Fruit fly (Drosophila melanogaster) whole organism, embryonic: Measurements from ENCODE around the gene CG2247.

Experiments
- Adf1 ChIP-seq: fragments of 200-800 bp; sonication (Bioruptor generic); IDR thresholded peaks from 2 replicates; pipeline ENCODE4 v1.3.6; 2022; ENCODE audit warnings: missing biosample characterization, missing genetic modification characterization
- Atf-2 ChIP-seq: fragments of 200-800 bp; sonication (Bioruptor generic); optimal IDR thresholded peaks from 2 replicates; lab custom pipeline; 2016; ENCODE audit warnings: missing biosample characterization, missing genetic modification characterization
- Atf6 ChIP-seq: fragments of 200-800 bp; sonication (Bioruptor generic); IDR thresholded peaks from 2 replicates; pipeline ENCODE4 v1.3.6; 2022; ENCODE audit warnings: missing biosample characterization, missing genetic modification characterization
- CG10209 ChIP-seq: fragments of 200-800 bp; sonication (Bioruptor generic); optimal IDR thresholded peaks from 3 replicates; lab custom pipeline; 2017; ENCODE audit warnings: missing biosample characterization, mild to moderate bottlenecking, missing genetic modification characterization, missing genetic modification reagents
- CG10543 ChIP-seq: fragments of 200-800 bp; sonication (Bioruptor generic); optimal IDR thresholded peaks from 3 replicates; lab custom pipeline; 2017; ENCODE audit warnings: missing biosample characterization, mild to moderate bottlenecking, missing genetic modification characterization, moderate library complexity
- CG10654 ChIP-seq: fragments of 200-800 bp; sonication (Bioruptor generic); optimal IDR thresholded peaks from 2 replicates; lab custom pipeline; 2016; ENCODE audit warnings: missing biosample characterization, missing genetic modification characterization
- CG12299 ChIP-seq: fragments of 200-800 bp; sonication (Bioruptor generic); optimal IDR thresholded peaks from 2 replicates; lab custom pipeline; 2018; ENCODE audit warnings: missing biosample characterization, mild to moderate bottlenecking, missing genetic modification characterization
- CG12391 ChIP-seq: fragments of 200-800 bp; sonication (Bioruptor generic); optimal IDR thresholded peaks from 3 replicates; lab custom pipeline; 2018; ENCODE audit warnings: missing biosample characterization, mild to moderate bottlenecking, missing genetic modification characterization, moderate library complexity
- CG13624 ChIP-seq: fragments of 200-800 bp; sonication (Bioruptor generic); optimal IDR thresholded peaks from 2 replicates; lab custom pipeline; 2016; ENCODE audit warnings: missing biosample characterization, missing genetic modification characterization
- CG16815 ChIP-seq: fragments of 200-800 bp; sonication (Bioruptor generic); optimal IDR thresholded peaks from 3 replicates; lab custom pipeline; 2017; ENCODE audit warnings: missing biosample characterization, mild to moderate bottlenecking, missing genetic modification characterization
- CG17361 ChIP-seq: fragments of 200-800 bp; sonication (Bioruptor generic); IDR thresholded peaks from 3 replicates; pipeline ENCODE4 v1.3.6; 2022; ENCODE audit warnings: missing biosample characterization, missing genetic modification characterization
- CG17568 ChIP-seq: fragments of 200-800 bp; sonication (Bioruptor generic); optimal IDR thresholded peaks from 2 replicates; lab custom pipeline; 2018; ENCODE audit warnings: missing biosample characterization, mild to moderate bottlenecking, missing genetic modification characterization, moderate library complexity
- CG17829 ChIP-seq: fragments of 200-800 bp; optimal IDR thresholded peaks from 2 replicates; lab custom pipeline; 2019; ENCODE audit warnings: missing biosample characterization, mild to moderate bottlenecking, missing genetic modification characterization, moderate library complexity
- CG18476 ChIP-seq: fragments of 200-800 bp; sonication (Bioruptor generic); optimal IDR thresholded peaks from 2 replicates; lab custom pipeline; 2016; ENCODE audit warnings: missing biosample characterization, mild to moderate bottlenecking, missing genetic modification characterization
- CG18764 ChIP-seq: fragments of 200-800 bp; sonication (Bioruptor generic); optimal IDR thresholded peaks from 3 replicates; lab custom pipeline; 2016; ENCODE audit warnings: missing biosample characterization, missing genetic modification characterization
- CG2120 ChIP-seq: fragments of 200-800 bp; sonication (Bioruptor generic); optimal IDR thresholded peaks from 3 replicates; lab custom pipeline; 2016; ENCODE audit warnings: missing biosample characterization, missing genetic modification characterization
- CG30020 ChIP-seq: fragments of 200-800 bp; optimal IDR thresholded peaks from 2 replicates; lab custom pipeline; 2019; ENCODE audit warnings: missing biosample characterization, mild to moderate bottlenecking, missing genetic modification characterization, moderate library complexity
- CG34376 ChIP-seq: fragments of 200-800 bp; sonication (Bioruptor generic); optimal IDR thresholded peaks from 2 replicates; lab custom pipeline; 2018; ENCODE audit warnings: missing biosample characterization, mild to moderate bottlenecking, missing genetic modification characterization
- CG4404 ChIP-seq: fragments of 200-800 bp; sonication (Bioruptor generic); IDR thresholded peaks from 2 replicates; pipeline ENCODE4 v1.3.6; 2022; ENCODE audit warnings: missing biosample characterization, missing genetic modification characterization
- CG4707 ChIP-seq: fragments of 200-800 bp; sonication (Bioruptor generic); optimal IDR thresholded peaks from 2 replicates; lab custom pipeline; 2018; ENCODE audit warnings: missing biosample characterization, mild to moderate bottlenecking, missing genetic modification characterization, moderate library complexity
- CG4730 ChIP-seq: fragments of 200-800 bp; sonication (Bioruptor generic); IDR thresholded peaks from 2 replicates; pipeline ENCODE4 v1.3.6; 2022; ENCODE audit warnings: missing biosample characterization, missing genetic modification characterization
- CG6654 ChIP-seq: fragments of 200-800 bp; sonication (Bioruptor generic); optimal IDR thresholded peaks from 2 replicates; lab custom pipeline; 2017; ENCODE audit warnings: missing biosample characterization, mild to moderate bottlenecking, missing genetic modification characterization
- CG7928 ChIP-seq: fragments of 200-800 bp; sonication (Bioruptor generic); optimal IDR thresholded peaks from 2 replicates; lab custom pipeline; 2017; ENCODE audit warnings: missing biosample characterization, mild to moderate bottlenecking, missing genetic modification characterization
- CG9932 ChIP-seq: fragments of 200-800 bp; sonication (Bioruptor generic); IDR thresholded peaks from 2 replicates; pipeline ENCODE4 v1.3.6; 2022; ENCODE audit warnings: missing biosample characterization, missing genetic modification characterization
- Chrac-16 ChIP-seq: fragments of 200-800 bp; sonication (Bioruptor generic); optimal IDR thresholded peaks from 3 replicates; lab custom pipeline; 2016; ENCODE audit warnings: missing biosample characterization, missing genetic modification characterization
- Dek ChIP-seq: fragments of 200-800 bp; sonication (Bioruptor generic); optimal IDR thresholded peaks from 3 replicates; lab custom pipeline; 2019; ENCODE audit warnings: missing biosample characterization, mild to moderate bottlenecking, missing genetic modification characterization, moderate library complexity
- Dp ChIP-seq: fragments of 200-800 bp; sonication (Bioruptor generic); optimal IDR thresholded peaks from 2 replicates; lab custom pipeline; 2018; ENCODE audit warnings: missing biosample characterization, mild to moderate bottlenecking, missing genetic modification characterization, moderate library complexity
- ERR ChIP-seq: fragments of 200-800 bp; sonication (Bioruptor generic); optimal IDR thresholded peaks from 2 replicates; lab custom pipeline; 2016; ENCODE audit warnings: missing biosample characterization, missing genetic modification characterization
- Fer2 ChIP-seq: fragments of 200-800 bp; sonication (Bioruptor generic); optimal IDR thresholded peaks from 2 replicates; lab custom pipeline; 2018; ENCODE audit warnings: missing biosample characterization, mild to moderate bottlenecking, missing genetic modification characterization, moderate library complexity
- HLHmδ ChIP-seq: fragments of 200-800 bp; sonication (Bioruptor generic); optimal IDR thresholded peaks from 2 replicates; lab custom pipeline; 2018; ENCODE audit warnings: missing biosample characterization, mild to moderate bottlenecking, missing genetic modification characterization, moderate library complexity
- Hr3 ChIP-seq: fragments of 200-800 bp; sonication (Bioruptor generic); optimal IDR thresholded peaks from 3 replicates; lab custom pipeline; 2016; ENCODE audit warnings: missing biosample characterization, missing genetic modification characterization
- NC2β ChIP-seq: fragments of 200-800 bp; sonication (Bioruptor generic); optimal IDR thresholded peaks from 2 replicates; lab custom pipeline; 2016; ENCODE audit warnings: missing biosample characterization, missing genetic modification characterization
- NK7.1 ChIP-seq: fragments of 200-800 bp; sonication (Bioruptor generic); optimal IDR thresholded peaks from 3 replicates; lab custom pipeline; 2016; ENCODE audit warnings: missing biosample characterization, missing genetic modification characterization
- Opbp ChIP-seq: fragments of 200-800 bp; sonication (Bioruptor generic); IDR thresholded peaks from 3 replicates; pipeline ENCODE4 v1.3.6; 2022; ENCODE audit warnings: missing biosample characterization, missing genetic modification characterization; ENCODE audit not compliant: partially characterized antibody
- Rfx ChIP-seq: fragments of 200-800 bp; sonication (Bioruptor generic); IDR thresholded peaks from 2 replicates; pipeline ENCODE4 v1.3.6; 2022; ENCODE audit warnings: missing biosample characterization, missing genetic modification characterization
- Rx ChIP-seq: fragments of 200-800 bp; sonication (Bioruptor generic); IDR thresholded peaks from 2 replicates; pipeline ENCODE4 v1.3.6; 2022; ENCODE audit warnings: missing biosample characterization, missing genetic modification characterization
- Sox102F ChIP-seq: fragments of 200-800 bp; sonication (Bioruptor generic); optimal IDR thresholded peaks from 2 replicates; lab custom pipeline; 2018; ENCODE audit warnings: missing biosample characterization, mild to moderate bottlenecking, missing genetic modification characterization, moderate library complexity
- Xbp1 ChIP-seq: fragments of 200-800 bp; sonication (Bioruptor generic); optimal IDR thresholded peaks from 3 replicates; lab custom pipeline; 2016; ENCODE audit warnings: missing biosample characterization, mild to moderate bottlenecking, missing genetic modification characterization
- br ChIP-seq: fragments of >200 bp; optimal IDR thresholded peaks from 2 replicates; lab custom pipeline; 2017
- da ChIP-seq: fragments of 200-800 bp; sonication (Bioruptor generic); optimal IDR thresholded peaks from 2 replicates; lab custom pipeline; 2016; ENCODE audit warnings: missing biosample characterization, missing genetic modification characterization
- dan ChIP-seq: fragments of 200-800 bp; sonication (Bioruptor generic); IDR thresholded peaks from 2 replicates; pipeline ENCODE4 v1.3.6; 2022; ENCODE audit warnings: missing biosample characterization, missing genetic modification characterization
- esg ChIP-seq: fragments of 200-800 bp; sonication (Bioruptor generic); conservative IDR thresholded peaks from 2 replicates; pipeline ENCODE4 v1.3.6; 2022; ENCODE audit warnings: missing biosample characterization, missing genetic modification characterization
- ewg ChIP-seq: fragments of 200-800 bp; sonication (Bioruptor generic); optimal IDR thresholded peaks from 3 replicates; lab custom pipeline; 2017; ENCODE audit warnings: mild to moderate bottlenecking, missing biosample characterization, missing genetic modification reagents, missing genetic modification characterization
- fru ChIP-seq: fragments of >200 bp; optimal IDR thresholded peaks from 2 replicates; lab custom pipeline; 2017
- jigr1 ChIP-seq: fragments of 200-800 bp; sonication (Bioruptor generic); IDR thresholded peaks from 3 replicates; pipeline ENCODE4 v1.3.6; 2022; ENCODE audit warnings: missing biosample characterization, missing genetic modification characterization
- kah ChIP-seq: fragments of 200-800 bp; sonication (Bioruptor generic); optimal IDR thresholded peaks from 2 replicates; lab custom pipeline; 2018; ENCODE audit warnings: missing biosample characterization, mild to moderate bottlenecking, missing genetic modification characterization
- klu ChIP-seq: fragments of 200-800 bp; sonication (Bioruptor generic); IDR thresholded peaks from 2 replicates; pipeline ENCODE4 v1.3.6; 2022; ENCODE audit warnings: missing biosample characterization, missing genetic modification characterization
- mld ChIP-seq: fragments of 200-800 bp; sonication (Bioruptor generic); IDR thresholded peaks from 3 replicates; pipeline ENCODE4 v1.3.6; 2022; ENCODE audit warnings: missing biosample characterization, missing genetic modification characterization; ENCODE audit not compliant: partially characterized antibody
- pnt ChIP-seq: fragments of 200-800 bp; sonication (Bioruptor generic); optimal IDR thresholded peaks from 3 replicates; lab custom pipeline; 2016; ENCODE audit warnings: missing biosample characterization, missing genetic modification characterization
- pum ChIP-seq: fragments of 200-800 bp; sonication (Bioruptor generic); optimal IDR thresholded peaks from 2 replicates; lab custom pipeline; 2016; ENCODE audit warnings: missing biosample characterization, missing genetic modification characterization
- sens-2 ChIP-seq: fragments of 200-800 bp; sonication (Bioruptor generic); IDR thresholded peaks from 2 replicates; pipeline ENCODE4 v1.3.6; 2022; ENCODE audit warnings: missing biosample characterization, missing genetic modification characterization
- wek ChIP-seq: fragments of 200-800 bp; sonication (Bioruptor generic); optimal IDR thresholded peaks from 3 replicates; lab custom pipeline; 2018; ENCODE audit warnings: missing biosample characterization, mild to moderate bottlenecking, missing genetic modification characterization, moderate library complexity

CG2247 gene

DNA sequence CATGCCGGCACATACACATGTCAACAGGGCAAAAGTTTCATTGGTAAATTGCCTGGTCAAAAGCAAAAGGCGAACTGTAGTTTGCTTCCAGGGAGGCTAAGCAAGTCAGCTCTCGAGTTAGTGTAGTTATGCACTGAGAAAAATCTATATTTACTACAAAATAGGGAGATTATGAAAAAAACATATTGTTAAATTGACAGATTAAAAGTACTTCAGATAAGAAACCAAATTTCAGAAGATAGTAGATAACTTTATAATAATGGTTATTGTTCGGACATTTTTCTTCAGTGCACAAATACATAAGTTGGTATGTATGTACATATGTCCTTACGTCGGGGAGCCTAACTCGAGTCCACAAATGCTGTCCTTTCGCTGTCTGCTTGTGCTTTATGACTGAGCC, 45.7 kb upstream of the CG2247 start (continued):
- TF ChIP-seq Rx (GFP tag; lab: Robert Waterston, UW) (no peak), Opbp (no peak), CG18764 (no peak), CG17361 (GFP tag; lab: Robert Waterston, UW) (peak; percentile 67), kah (no peak), CG4730 (GFP tag; lab: Robert Waterston, UW) (0 out of 2 replicates have a peak, but pooled peaks have one; percentile 7), Atf6 (GFP tag; lab: Robert Waterston, UW) (peak; percentile 65), Hr3 (GFP tag; lab: Kevin White, UChicago) (peak; percentile 10), Fer2 (no peak), sens-2 (GFP tag; lab: Robert Waterston, UW) (no peak), CG34376 (GFP tag; lab: Kevin White, UChicago) (peak; percentile 39), CG18476 (peak; percentile 25), CG10543 (GFP tag; lab: Kevin White, UChicago) (peak; percentile 60), CG17829 (tag; lab: Kevin White, UChicago) (peak; percentile 54), Xbp1 (peak; percentile 62), br (lab: Kevin White, UChicago) (no peak), pnt (no peak), jigr1 (GFP tag; lab: Robert Waterston, UW) (no peak), Adf1 (GFP tag; lab: Robert Waterston, UW) (no peak), CG6654 (GFP tag; lab: Kevin White, UChicago) (no peak), ERR (GFP tag; lab: Kevin White, UChicago) (no peak), pum (peak; percentile 30), CG2120 (GFP tag; lab: Kevin White, UChicago) (peak; percentile 74), CG9932 (GFP tag; lab: Robert Waterston, UW) (peak; percentile 49; the same call in 1 of the 2 replicates), CG30020 (tag; lab: Kevin White, UChicago) (no peak), CG4707 (no peak), Rfx (GFP tag; lab: Robert Waterston, UW) (no peak), CG13624 (peak; percentile 26), NC2β (GFP tag; lab: Kevin White, UChicago) (no peak), Chrac-16 (GFP tag; lab: Kevin White, UChicago) (peak; percentile 23), fru (lab: Kevin White, UChicago) (no peak), klu (GFP tag; lab: Robert Waterston, UW) (no peak), ewg (GFP tag; lab: Kevin White, UChicago) (peak; percentile 19), CG10209 (GFP tag; lab: Kevin White, UChicago) (peak; percentile 40), CG12299 (tag; lab: Kevin White, UChicago) (peak; percentile 56), CG7928 (GFP tag; lab: Kevin White, UChicago) (no peak), NK7.1 (GFP tag; lab: Kevin White, UChicago) (no peak), wek (GFP tag; lab: Kevin White, UChicago) (no peak), CG16815 (GFP tag; lab: Kevin White, UChicago) (peak; percentile 21), CG4404 (GFP tag; lab: Robert Waterston, UW) (0 out of 2 replicates have a peak, but pooled peaks have one; percentile 9), CG12391 (tag; lab: Kevin White, UChicago) (peak; percentile 69), Atf-2 (GFP tag; lab: Kevin White, UChicago) (peak; percentile 9), esg (GFP tag; lab: Robert Waterston, UW) (peak; percentile 40), mld (GFP tag; lab: Robert Waterston, UW) (no peak), Sox102F (GFP tag; lab: Kevin White, UChicago) (peak; percentile 65), CG17568 (GFP tag; lab: Kevin White, UChicago) (no peak), CG10654 (peak; percentile 44), Dek (tag; lab: Kevin White, UChicago) (peak; percentile 32), Dp (GFP tag; lab: Kevin White, UChicago) (no peak), da (GFP tag; lab: Kevin White, UChicago) (no peak), dan (GFP tag; lab: Robert Waterston, UW) (no peak), HLHmδ (GFP tag; lab: Kevin White, UChicago) (no peak)
